Worm (Caenorhabditis elegans): ENCODE results near the gene nop-1.

DNA sequence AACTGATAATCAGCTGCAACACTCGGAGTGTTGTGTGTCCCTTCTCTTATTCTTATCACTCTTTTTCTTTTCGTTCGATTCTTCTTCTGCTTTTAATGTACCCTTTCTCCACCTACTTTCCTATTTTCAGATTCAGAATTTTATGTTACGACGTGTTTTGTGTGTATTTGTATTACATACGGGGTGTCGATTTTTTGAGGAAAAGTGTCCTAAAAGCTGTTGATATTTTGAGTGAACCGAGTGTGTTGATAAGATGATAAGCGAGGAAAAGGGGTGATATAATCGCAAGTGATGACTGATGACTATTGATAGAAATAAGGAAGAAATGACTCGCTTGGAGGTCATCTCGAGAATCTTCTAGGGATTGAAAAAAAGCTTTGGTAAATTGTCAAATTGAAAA, 22.9 kb downstream of the nop-1 start:
- no peak for TF ChIP-seq dao-5 (tag; optimal IDR thresholded peaks at IDR 0.05)
- TF ChIP-seq him-1 (tag; optimal IDR thresholded peaks at IDR 0.05): no peak
- no peak for TF ChIP-seq W03F9.2 (tag; optimal IDR thresholded peaks at IDR 0.05)

Data from whole organism, L4/young adult.